Worm (Caenorhabditis elegans) whole organism, L4 larva: ENCODE measurements around the gene H20E11.3.

ENCODE experiments used
- nhr-11 ChIP-seq: fragments of 150-350 bp; optimal IDR thresholded peaks from 2 replicates; lab custom pipeline; 2014; ENCODE audit warnings: missing biosample characterization, missing genetic modification characterization
- snpc-4 ChIP-seq: fragments of 150-350 bp; optimal IDR thresholded peaks from 2 replicates; lab custom pipeline; 2014; ENCODE audit warnings: missing biosample characterization, missing genetic modification characterization

- TF ChIP-seq nhr-11 (tag; lab: Kevin White, UChicago) (no peak), snpc-4 (tag; lab: Kevin White, UChicago) (no peak)
These were observed 9.0 kb downstream of the H20E11.3 start for ce11 chrIV:6833617-6834016.
